Fruit fly (Drosophila melanogaster) whole organism: ENCODE measurements around the gene Fpgs1.

Experiments
- CG8478 ChIP-seq: fragments of >200 bp; optimal IDR thresholded peaks from 2 replicates; lab custom pipeline; 2018; ENCODE audit warnings: inconsistent platforms
- Dll ChIP-seq: fragments of >200 bp; optimal IDR thresholded peaks from 2 replicates; lab custom pipeline; 2017
- EcR ChIP-seq, 2 experiments: fragments of >200 bp; optimal IDR thresholded peaks; 2 replicates each; lab custom pipeline; 2017; ENCODE audit warnings: missing biosample characterization in 2 of 2, missing genetic modification characterization in 2 of 2, missing genetic modification reagents in 2 of 2
- pan ChIP-seq: fragments of >200 bp; optimal IDR thresholded peaks from 2 replicates; lab custom pipeline; 2017
- psq ChIP-seq: fragments of >200 bp; optimal IDR thresholded peaks from 2 replicates; lab custom pipeline; 2017
- usp ChIP-seq: fragments of >200 bp; optimal IDR thresholded peaks from 2 replicates; lab custom pipeline; 2017; ENCODE audit warnings: missing biosample characterization, missing genetic modification characterization, mixed read lengths

Fpgs1 gene

DNA sequence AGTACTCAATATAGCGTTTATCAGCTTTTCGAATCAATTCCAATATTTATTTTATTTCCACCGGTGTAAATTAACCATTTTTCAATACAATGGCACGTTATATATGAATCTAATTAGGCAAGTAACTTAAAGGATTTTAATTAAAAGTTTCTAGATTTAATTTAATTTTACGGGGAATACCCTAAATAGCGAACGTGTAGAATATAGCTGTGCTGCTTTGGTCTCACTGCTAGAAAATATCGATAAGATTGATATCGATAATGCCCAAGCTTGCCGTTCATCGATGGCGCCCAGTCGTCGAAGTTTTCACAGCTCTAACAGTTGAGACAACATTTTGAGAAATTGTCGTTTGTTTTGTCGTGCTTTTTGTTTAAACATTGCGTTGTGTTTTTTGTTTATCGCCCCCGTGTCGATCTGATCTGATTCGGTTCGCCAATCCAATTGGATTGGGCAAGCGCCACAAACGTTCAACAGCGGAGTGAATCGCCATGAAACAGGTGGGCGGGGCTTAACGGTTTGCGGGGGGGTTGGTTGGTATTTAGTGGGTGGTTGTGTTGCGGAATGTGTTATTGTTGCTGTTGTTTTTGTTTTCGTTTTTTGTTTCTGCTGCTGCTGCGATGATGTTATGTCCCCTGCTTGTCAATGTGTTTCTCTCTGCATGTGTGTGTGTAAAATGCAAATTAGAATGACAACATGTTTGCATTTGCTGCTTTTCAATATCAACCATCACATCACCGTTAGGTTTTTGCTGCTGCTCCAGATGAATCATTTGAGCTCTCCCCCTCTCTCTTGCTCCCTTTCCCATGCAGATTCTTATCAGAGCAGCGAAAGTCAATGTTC, 19.9 kb downstream of the Fpgs1 start, which contains the start of gene Tomosyn:
Gene Tomosyn, plus strand, starts transcription at position 289 of the 840 bp plus-strand sequence.
- no peak for TF ChIP-seq pan (lab: Kevin White, UChicago)
- no peak for TF ChIP-seq EcR (GFP tag; optimal IDR thresholded peaks at IDR 0.05; lab: Kevin White, UChicago)
- TF ChIP-seq Dll (lab: Kevin White, UChicago), result no peak
- no peak for TF ChIP-seq CG8478
- TF ChIP-seq usp (GFP tag; lab: Kevin White, UChicago), result no peak
- TF ChIP-seq psq, result no peak

DNA sequence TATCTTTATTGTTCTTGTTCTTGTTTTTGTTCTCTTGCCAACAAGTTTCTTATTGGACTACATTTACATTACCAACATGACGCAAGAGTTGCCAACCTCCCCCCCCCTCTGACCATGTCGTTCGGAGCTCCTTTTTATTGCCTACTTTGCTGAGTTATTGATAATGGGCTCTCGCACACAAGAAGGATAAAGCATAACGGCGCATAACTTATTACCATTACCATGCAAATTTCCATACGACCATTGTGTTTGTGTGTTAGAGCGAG, 20.4 kb downstream of the Fpgs1 start:
- TF ChIP-seq usp (GFP tag; lab: Kevin White, UChicago) (no peak), CG8478 (no peak), EcR (GFP tag; optimal IDR thresholded peaks at IDR 0.05; lab: Kevin White, UChicago) (no peak), Dll (lab: Kevin White, UChicago) (no peak), pan (lab: Kevin White, UChicago) (no peak), psq (no peak)

DNA sequence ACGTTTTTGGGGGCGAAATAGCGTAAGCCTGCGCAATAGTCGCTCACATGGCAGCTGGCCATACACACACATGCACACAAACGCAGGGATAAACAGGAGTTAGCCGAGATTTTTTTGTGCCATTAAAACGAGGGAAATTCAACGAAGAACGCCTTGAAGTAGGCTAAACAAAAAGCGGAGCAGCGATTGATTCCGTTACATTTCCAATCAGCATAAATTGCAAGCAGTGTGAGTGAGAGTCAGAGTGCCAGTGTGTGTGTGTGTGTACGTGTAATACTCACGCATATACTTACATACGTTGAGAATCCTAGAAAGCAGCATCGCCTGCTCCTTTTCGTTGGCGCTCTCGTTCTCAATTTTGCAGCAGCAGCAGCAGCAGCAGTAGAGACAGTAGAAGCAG, 21.5 kb downstream of the Fpgs1 start:
- TF ChIP-seq psq (no peak), EcR (GFP tag; optimal IDR thresholded peaks at IDR 0.05; lab: Kevin White, UChicago) (no peak), pan (lab: Kevin White, UChicago) (no peak), Dll (lab: Kevin White, UChicago) (no peak), CG8478 (no peak), usp (GFP tag; lab: Kevin White, UChicago) (no peak)

DNA sequence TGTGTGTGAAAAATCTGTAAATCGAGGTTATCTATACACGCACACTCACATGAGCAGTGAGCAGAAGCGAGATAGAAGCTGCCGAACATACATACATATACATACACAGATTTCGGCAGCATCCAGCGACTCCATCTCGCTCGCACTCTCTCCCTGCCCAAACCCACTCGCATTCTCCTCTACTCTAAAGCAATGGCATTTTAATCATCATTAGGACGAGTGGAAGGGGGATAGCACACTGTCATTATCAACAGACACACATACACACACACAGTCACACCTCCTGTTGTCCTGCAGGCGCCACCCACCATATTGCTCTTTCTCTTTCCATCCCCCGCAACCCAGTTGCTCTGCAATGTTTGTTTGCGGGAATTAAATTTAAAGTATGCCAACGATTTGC, 22.3 kb downstream of the Fpgs1 start:
- TF ChIP-seq pan (lab: Kevin White, UChicago) (no peak), usp (GFP tag; lab: Kevin White, UChicago) (no peak), Dll (lab: Kevin White, UChicago) (no peak), CG8478 (no peak), psq (no peak), EcR (GFP tag; optimal IDR thresholded peaks at IDR 0.05; lab: Kevin White, UChicago) (no peak)

DNA sequence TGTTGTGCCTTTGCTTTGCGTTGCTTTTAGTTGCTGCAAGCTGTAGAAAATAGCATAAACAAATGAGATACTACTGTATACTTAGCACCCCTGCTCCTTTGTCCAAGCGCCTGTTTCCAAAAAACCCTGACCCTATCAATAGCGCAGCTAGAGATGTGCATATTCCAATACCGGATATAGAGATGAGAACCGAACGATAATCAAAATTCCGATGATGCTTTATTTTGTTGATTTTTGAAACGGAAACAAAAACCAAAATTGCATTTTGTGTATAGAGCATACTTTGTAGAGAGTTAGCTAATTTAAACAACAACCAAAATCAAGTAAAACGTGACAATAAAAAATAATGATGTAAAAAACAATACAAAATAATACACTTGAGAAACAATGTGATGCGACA, 33.7 kb downstream of the Fpgs1 start:
- no peak for TF ChIP-seq EcR (GFP tag; optimal IDR thresholded peaks at IDR 0.05; lab: Kevin White, UChicago)
- TF ChIP-seq CG8478, result no peak
- no peak for TF ChIP-seq Dll (lab: Kevin White, UChicago)
- no peak for TF ChIP-seq psq
- TF ChIP-seq pan (lab: Kevin White, UChicago), result no peak

DNA sequence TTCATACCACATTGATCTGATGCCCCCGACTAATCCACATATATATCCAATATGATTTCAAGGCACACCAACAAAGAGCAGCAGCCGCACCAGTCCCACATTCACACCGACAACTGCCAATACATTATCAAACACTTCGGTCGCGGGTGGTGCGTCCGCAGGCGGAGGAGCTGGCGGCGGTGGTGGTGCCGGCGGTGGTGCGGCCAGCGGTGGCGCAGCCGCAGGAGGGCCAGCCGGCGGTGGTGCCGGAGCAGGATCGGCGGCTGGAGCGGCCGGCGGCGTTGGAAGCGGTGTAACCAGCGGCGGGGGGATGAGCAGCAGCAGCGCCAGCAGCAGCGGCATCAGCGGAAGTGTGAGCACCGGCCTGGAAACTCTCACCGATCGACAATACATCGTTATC, 39.9 kb downstream of the Fpgs1 start:
- TF ChIP-seq pan (lab: Kevin White, UChicago), result no peak
- TF ChIP-seq EcR (GFP tag; optimal IDR thresholded peaks at IDR 0.05; lab: Kevin White, UChicago), result no peak
- TF ChIP-seq Dll (lab: Kevin White, UChicago), result no peak
- TF ChIP-seq usp (GFP tag; lab: Kevin White, UChicago), result no peak
- TF ChIP-seq psq, result no peak
- TF ChIP-seq CG8478, result no peak

DNA sequence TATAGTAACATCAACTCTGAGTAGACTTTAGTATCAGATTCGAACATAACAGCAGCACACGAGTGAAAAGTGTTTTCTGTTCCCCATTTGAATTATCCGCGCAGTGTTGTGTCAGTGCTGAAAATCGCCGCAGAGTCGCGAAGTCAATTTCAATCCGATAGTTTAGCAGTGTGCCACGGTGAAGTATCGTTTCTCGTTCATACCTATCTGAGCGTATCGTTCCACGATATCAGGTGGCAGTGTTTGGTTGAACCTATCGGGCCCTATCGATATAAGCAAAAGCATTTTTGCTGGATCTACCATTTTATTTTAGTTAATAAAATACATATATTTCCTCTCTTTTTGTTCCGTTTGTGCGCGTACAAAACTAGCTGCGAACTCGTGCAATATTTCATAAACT, 41.9 kb downstream of the Fpgs1 start, which contains the start of gene CkIalpha:
Gene CkIalpha, plus strand, starts transcription at position 53 of the 400 bp plus-strand sequence.
- TF ChIP-seq pan (lab: Kevin White, UChicago), result no peak
- no peak for TF ChIP-seq psq
- TF ChIP-seq CG8478, result no peak
- TF ChIP-seq Dll (lab: Kevin White, UChicago), result no peak
- TF ChIP-seq usp (GFP tag; lab: Kevin White, UChicago), result no peak
- TF ChIP-seq EcR (GFP tag; optimal IDR thresholded peaks at IDR 0.05; lab: Kevin White, UChicago), result no peak

DNA sequence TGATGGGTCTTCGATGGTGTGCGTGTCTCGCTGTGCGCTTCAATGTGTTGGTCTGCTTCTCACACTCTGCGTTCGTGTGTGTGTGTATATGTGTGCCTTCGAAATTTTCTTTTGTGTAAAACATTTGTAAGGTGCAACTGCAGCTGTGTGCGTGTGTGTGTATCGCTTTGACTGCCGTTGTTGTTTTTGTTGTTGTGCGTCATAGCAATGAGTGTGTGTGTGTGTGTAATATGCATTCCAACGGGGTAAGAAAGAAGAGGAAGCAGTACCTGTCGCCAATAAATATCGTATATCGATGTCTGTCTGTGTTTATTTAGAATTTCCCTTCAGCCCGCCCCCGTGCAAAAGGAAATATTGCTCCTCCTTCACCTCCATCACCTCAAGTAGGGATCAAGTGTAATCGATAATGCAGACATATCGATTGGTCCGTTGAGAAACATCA, 42.6 kb downstream of the Fpgs1 start:
- TF ChIP-seq CG8478, result peak; percentile 83
- no peak for TF ChIP-seq pan (lab: Kevin White, UChicago)
- no peak for TF ChIP-seq usp (GFP tag; lab: Kevin White, UChicago)
- TF ChIP-seq EcR (GFP tag; optimal IDR thresholded peaks at IDR 0.05; lab: Kevin White, UChicago), result no peak
- TF ChIP-seq Dll (lab: Kevin White, UChicago), result no peak
- TF ChIP-seq psq, result no peak

DNA sequence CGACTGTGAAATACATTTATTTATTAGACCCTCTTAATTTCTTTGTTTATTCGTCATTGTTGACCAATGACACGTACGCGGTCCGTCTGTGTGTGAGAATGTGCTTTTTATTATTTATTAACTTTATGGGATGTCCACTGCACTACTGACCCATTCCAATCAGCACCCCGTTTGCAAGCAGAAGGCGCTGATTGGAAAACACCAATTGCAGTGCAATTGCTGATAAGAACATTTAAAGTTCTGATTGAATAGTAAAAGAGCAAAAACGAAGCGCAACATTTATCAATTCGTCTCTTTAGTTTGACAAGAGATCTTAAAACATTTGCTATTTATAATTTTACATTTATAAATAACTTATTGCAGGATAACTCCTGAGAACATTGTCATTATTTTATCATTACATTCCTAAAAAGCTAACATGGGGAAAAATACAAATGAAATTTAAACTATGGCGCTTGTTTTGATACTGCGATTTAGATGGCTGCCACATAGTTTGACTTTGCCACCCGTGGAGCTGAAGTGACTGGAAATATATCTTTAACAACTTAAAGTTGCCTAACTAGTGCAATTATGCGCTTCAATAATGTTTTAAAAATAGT, 46.8 kb downstream of the Fpgs1 start:
- TF ChIP-seq usp (GFP tag; lab: Kevin White, UChicago) (no peak), pan (lab: Kevin White, UChicago) (no peak)

DNA sequence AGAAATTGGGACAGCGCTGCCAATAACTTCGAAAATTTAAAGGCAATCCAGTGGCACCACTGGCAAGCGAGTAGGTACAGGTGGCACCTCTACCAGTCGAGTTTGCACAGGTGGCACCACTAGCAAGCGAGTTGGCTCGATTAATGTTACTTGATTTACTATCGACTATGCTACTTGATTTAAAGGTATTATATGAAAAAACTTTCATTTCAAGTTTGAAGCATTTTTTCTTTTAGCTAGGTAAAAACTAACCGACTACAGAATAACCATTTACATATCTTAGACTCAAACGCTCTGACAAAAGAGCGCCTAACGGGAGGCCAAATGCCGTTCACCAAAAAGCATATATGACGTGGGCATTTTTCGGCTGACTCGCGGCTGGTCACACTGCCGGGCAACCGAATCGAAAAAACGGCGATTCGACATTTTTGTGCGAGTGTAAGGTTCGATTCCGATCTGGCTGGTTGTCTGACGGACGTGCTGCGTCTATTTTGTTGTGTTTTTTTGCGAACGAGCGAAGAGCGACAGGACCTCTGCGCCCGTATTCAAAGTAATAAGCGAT, 47.4 kb downstream of the Fpgs1 start, which contains the start of gene Tis11:
Gene Tis11, plus strand, starts transcription at position 417 of the 562 bp plus-strand sequence.
- TF ChIP-seq EcR (GFP tag; optimal IDR thresholded peaks at IDR 0.05; lab: Kevin White, UChicago), result no peak

DNA sequence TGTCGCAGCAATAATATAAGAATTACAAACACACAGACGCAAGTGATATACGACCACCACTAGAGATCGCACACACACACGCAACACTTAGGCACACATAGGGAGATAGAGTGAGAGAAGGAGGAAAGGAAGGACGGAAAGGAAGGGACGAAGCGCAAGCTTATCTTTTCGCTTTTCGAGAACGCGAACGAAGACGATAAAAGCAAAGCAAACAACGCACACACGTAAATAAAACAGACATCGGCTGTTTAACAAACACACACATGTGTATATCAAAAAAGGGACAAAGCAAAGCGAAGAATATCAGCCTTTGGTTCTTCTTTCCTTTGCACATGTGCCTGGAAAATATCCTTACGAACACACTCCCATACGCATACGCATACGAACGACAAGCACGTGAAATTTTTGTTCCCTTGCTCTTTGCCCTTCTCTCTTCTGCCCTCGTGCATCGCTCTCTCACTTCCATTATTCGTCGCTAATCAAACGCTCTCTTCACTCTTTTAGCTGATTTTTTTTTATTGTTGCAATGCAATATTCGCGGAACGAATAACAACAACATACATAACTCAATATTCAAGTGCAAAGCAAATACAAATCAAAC, 48.5 kb downstream of the Fpgs1 start:
- no peak for TF ChIP-seq usp (GFP tag; lab: Kevin White, UChicago)

DNA sequence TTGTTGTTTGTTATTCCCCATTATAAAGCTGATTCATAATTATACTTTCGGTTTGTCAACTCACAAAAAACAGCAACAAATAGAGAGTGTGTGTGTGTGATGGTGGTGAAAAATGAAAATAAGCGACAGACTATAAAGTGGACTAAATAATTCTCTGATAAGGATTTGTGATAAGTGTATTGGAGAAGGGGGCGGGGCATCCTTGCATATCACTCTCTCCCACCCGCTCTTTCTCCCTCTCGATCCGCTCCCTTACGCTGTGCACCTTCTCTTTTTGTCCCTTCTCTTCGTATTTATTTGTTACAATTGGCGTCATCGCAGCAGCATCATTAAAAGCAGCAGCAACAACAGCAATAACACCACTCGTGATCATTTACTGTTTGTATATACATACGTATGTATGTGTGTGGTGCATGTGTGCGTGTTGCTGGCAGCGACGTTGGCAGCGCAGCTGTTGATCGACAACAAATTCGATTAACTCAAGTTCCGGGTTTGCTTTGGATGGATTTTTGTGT, 49.8 kb downstream of the Fpgs1 start:
- TF ChIP-seq EcR (GFP tag; optimal IDR thresholded peaks at IDR 0.05; lab: Kevin White, UChicago), result no peak
